Fruit fly (Drosophila melanogaster): Measurements from ENCODE around the gene CG5866.

Gene CG5866

DNA sequence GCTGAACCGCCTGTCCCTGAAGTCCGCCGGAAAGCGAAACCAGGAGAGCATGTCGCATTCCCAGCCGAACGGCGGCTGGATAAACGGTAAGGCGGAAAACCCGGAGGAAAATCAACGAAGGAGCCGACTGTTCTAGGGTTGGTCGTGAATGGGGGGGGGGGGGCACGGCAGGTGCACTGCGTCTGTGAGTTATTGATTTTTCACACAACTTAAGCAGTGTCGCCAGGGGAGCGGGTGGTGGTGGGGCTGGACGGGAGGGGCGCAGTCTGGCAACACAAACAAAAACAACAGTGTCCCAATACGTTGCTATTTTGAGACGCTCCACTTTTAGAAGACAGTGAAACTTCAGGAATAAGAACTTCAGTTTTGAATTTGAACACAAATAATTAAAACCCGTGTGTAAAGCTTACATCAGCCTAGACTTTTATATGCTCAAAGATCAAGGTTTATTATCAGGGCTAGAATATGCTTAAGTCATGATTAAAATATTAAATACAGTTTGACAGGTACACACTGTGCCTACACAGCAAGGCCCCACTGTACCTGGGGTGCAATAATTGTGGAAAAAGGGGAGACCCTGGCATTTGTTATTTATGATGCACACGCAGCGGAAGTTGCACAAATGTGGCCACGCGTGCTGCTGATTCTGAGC, 29.2 kb upstream of the CG5866 start (continued):
- TF ChIP-seq CG17328 (GFP tag; IDR thresholded peaks at IDR 0.05) (peak; percentile 84), CG16863 (GFP tag; optimal IDR thresholded peaks at IDR 0.05) (peak; percentile 36), Hr39 (optimal IDR thresholded peaks at IDR 0.05) (no peak), tll (GFP tag; optimal IDR thresholded peaks at IDR 0.05) (no peak), Sin3A (optimal IDR thresholded peaks at IDR 0.05) (no peak), CTCF (GFP tag; optimal IDR thresholded peaks at IDR 0.05) (no peak), schlank (tag; optimal IDR thresholded peaks at IDR 0.05) (no peak), CG18599 (GFP tag; optimal IDR thresholded peaks at IDR 0.05) (peak; percentile 73), Sox100B (GFP tag; optimal IDR thresholded peaks at IDR 0.05) (peak; percentile 73), Myb (GFP tag; optimal IDR thresholded peaks at IDR 0.05) (no peak), CG13894 (tag; optimal IDR thresholded peaks at IDR 0.05) (no peak), cwo (GFP tag; optimal IDR thresholded peaks at IDR 0.05) (peak; percentile 30), CG33213 (GFP tag; optimal IDR thresholded peaks at IDR 0.05) (no peak), da (GFP tag; optimal IDR thresholded peaks at IDR 0.05) (no peak), CG11398 (GFP tag; optimal IDR thresholded peaks at IDR 0.05) (no peak), bigmax (GFP tag; optimal IDR thresholded peaks at IDR 0.05) (no peak), CG17359 (tag; optimal IDR thresholded peaks at IDR 0.05) (peak; percentile 86), CG7963 (GFP tag; IDR thresholded peaks at IDR 0.05; ENCODE audit: partially characterized antibody) (no peak), btn (GFP tag; optimal IDR thresholded peaks at IDR 0.05) (peak; percentile 2), NfI (GFP tag; optimal IDR thresholded peaks at IDR 0.05) (peak; percentile 57), dati (GFP tag; IDR thresholded peaks at IDR 0.05) (peak; percentile 55), CG12155 (GFP tag; optimal IDR thresholded peaks at IDR 0.05) (peak; percentile 41), Mes4 (GFP tag; optimal IDR thresholded peaks at IDR 0.05) (no peak), CG15011 (GFP tag; optimal IDR thresholded peaks at IDR 0.05) (no peak), Hr78 (GFP tag; optimal IDR thresholded peaks at IDR 0.05) (peak in 1 of 2 experiments; percentile 29), CG7745 (tag; optimal IDR thresholded peaks at IDR 0.05) (no peak), Hmx (GFP tag; optimal IDR thresholded peaks at IDR 0.05) (no peak), grau (tag; optimal IDR thresholded peaks at IDR 0.05) (peak; percentile 95), mirr (GFP tag; optimal IDR thresholded peaks at IDR 0.05) (no peak), zen (tag; optimal IDR thresholded peaks at IDR 0.05) (peak; percentile 35), jigr1 (GFP tag; IDR thresholded peaks at IDR 0.05) (no peak), trem (tag; optimal IDR thresholded peaks at IDR 0.05) (peak; percentile 65), onecut (GFP tag; IDR thresholded peaks at IDR 0.05) (peak; percentile 100), CG3995 (GFP tag; optimal IDR thresholded peaks at IDR 0.05) (no peak), salm (tag; optimal IDR thresholded peaks at IDR 0.05) (peak; percentile 61), D19B (GFP tag; optimal IDR thresholded peaks at IDR 0.05) (peak; percentile 10), Hand (GFP tag; optimal IDR thresholded peaks at IDR 0.05) (no peak), CG15479 (GFP tag; optimal IDR thresholded peaks at IDR 0.05) (no peak), ranshi (GFP tag; IDR thresholded peaks at IDR 0.05) (peak; percentile 77), ci (GFP tag; IDR thresholded peaks at IDR 0.05) (peak; percentile 92), so (GFP tag; IDR thresholded peaks at IDR 0.05) (peak; percentile 73; the same call in 1 of the 3 replicates), gsb-n (tag; optimal IDR thresholded peaks at IDR 0.05) (peak; percentile 57), shn (GFP tag; optimal IDR thresholded peaks at IDR 0.05) (no peak), Six4 (GFP tag; optimal IDR thresholded peaks at IDR 0.05) (peak; percentile 49), Hr3 (GFP tag; optimal IDR thresholded peaks at IDR 0.05) (peak; percentile 62), CG13296 (GFP tag; optimal IDR thresholded peaks at IDR 0.05) (peak; percentile 1), CG10209 (GFP tag; optimal IDR thresholded peaks at IDR 0.05) (peak; percentile 44), CG15514 (GFP tag; optimal IDR thresholded peaks at IDR 0.05) (no peak), CG7987 (GFP tag; optimal IDR thresholded peaks at IDR 0.05) (no peak), CG34224 (GFP tag; IDR thresholded peaks at IDR 0.05; ENCODE audit: partially characterized antibody) (no peak)
